Worm (Caenorhabditis elegans) whole organism, dauer: Measurements from ENCODE around the gene K07F5.16.
"Not testable (repeated sequence)": the region's sequence is repeated elsewhere in the genome, so short reads cannot be mapped to it uniquely, and the experiment has no call there.

ENCODE experiments used
- unc-62 ChIP-seq: sonication (generic microtip); optimal IDR thresholded peaks from 2 replicates; lab custom pipeline; 2017; ENCODE audit warnings: missing biosample characterization, missing genetic modification reagents, missing genetic modification characterization

K07F5.16 gene

DNA sequence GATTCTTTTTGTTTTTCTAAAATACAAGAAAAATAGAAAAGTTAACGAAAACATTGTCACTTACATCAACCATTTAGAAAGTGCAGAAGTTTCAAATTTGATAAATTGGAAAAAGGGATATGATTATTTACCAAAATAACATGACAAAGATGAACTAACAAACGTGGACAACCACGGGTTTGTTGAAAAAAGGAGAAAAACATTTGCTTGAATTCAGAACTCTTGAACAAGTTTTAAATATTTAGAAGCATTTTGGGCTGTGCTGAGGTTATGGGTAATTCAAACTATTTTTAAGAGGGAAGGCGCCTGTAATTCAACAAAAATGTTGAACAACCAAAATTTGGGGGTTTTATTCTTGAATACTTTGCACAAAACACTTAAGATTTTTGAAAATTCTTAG lies 25.9 kb downstream of the K07F5.16 start, which contains the start of gene ttbk-3:
ttbk-3 (minus strand) TSS at position 101 of the 400 bp plus-strand sequence.
- no peak for TF ChIP-seq unc-62 (GFP tag; lab: Kevin White, UChicago)

DNA sequence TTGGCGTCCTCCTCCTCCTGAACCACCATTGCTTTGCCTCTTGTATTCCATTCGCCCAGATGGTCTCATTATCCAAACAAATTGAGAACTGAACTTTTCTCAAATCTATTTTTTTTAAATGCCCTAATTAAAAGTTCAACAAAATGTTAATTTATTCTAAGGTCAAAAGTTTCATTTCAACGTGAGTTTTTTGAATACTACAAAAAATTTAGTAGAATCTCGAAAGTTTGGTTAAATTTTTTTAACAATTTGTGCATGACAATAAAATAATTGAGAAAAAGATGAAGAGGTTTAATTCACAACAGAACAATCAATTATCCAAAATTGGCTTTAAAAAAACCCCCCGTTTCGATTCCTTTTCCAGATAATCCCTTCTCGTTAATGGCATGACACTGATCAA lies 28.0 kb downstream of the K07F5.16 start, which contains the start of gene F32B6.4:
F32B6.4 (minus strand) TSS at position 101 of the 400 bp plus-strand sequence.
- TF ChIP-seq unc-62 (GFP tag; lab: Kevin White, UChicago): no peak

DNA sequence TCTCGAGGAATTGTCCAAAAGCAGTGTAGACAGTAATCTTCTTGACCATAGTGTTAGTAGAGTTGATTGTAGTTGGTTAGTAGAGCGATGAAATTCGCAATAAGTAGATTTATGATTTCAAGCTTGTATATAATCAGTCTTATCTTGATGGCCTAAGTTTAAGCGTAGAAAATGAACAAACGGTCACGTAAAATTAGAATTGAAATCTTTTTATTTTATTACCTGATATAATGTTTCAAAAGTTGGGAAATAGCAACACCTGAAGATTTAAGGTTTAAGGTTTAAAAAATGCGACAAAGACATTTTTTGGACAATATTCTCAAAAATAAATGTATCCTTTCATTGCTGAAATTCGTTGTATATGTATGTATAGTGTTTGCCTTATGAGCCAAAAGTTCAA lies 29.7 kb downstream of the K07F5.16 start, which contains the start of gene sss-1:
sss-1 (minus strand) TSS at position 101 of the 400 bp plus-strand sequence.
- not testable (repeated sequence) for TF ChIP-seq unc-62 (GFP tag; lab: Kevin White, UChicago)

DNA sequence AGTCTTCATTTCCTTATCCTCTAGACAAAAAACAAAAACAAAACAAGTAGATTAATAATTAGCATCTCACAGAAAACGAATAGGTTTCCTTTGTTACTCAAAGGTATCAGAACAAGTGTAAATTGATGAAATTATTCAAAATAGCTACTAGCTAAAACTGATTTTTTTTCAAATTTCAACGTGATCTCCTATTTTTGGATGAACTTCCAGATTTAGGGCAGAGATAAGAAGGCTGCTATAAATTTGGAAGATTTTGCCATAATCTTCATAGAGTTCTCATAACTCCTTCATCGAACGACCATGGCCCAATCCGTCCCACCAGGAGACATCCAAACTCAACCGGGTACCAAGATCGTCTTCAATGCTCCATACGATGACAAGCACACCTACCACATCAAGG lies 30.4 kb downstream of the K07F5.16 start, which contains the start of gene msp-77:
msp-77 (plus strand) TSS at position 301 of the 400 bp plus-strand sequence.
- not testable (repeated sequence) for TF ChIP-seq unc-62 (GFP tag; lab: Kevin White, UChicago)

DNA sequence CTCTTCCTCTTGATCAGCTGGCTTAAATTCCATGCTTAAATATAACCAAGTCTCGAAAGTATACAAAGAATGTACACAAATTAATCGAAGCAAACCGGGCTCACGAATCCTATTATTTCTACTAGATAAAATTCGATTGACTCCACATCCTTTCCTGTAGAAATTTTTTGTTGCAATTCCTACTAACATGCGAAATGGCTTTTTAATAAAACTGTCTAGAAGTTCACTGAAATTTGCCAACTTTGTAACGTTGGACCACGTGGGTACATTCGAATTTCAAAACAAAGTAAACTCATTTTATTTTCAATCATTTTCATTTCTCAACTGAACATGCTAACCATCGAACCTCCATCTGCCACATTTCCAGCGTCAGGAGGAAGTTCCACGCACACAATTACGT lies 31.2 kb downstream of the K07F5.16 start, which contains the start of gene ssp-32:
ssp-32 (plus strand) TSS at position 301 of the 400 bp plus-strand sequence.
- no peak for TF ChIP-seq unc-62 (GFP tag; lab: Kevin White, UChicago)

DNA sequence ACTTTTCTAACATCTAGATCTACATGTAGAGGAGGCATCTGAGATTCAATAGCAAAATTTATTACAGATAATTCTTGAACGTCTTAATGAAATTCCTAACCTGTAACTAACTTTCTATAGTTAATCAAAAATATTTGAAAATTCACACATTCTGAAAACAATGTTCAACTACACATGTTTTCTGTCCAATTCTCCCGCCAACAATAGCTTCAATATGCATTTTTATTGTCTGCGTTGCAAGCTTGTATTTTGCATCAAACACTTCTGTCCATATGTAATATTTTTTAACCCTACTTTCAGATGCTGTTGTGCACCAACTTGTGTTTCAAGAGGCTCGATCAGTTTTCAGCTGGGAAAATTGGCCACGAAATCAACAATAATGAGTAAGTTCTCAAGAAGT lies 34.8 kb downstream of the K07F5.16 start, which contains the start of gene tbc-3:
tbc-3 (plus strand) TSS at position 301 of the 400 bp plus-strand sequence.
- no peak for TF ChIP-seq unc-62 (GFP tag; lab: Kevin White, UChicago)

DNA sequence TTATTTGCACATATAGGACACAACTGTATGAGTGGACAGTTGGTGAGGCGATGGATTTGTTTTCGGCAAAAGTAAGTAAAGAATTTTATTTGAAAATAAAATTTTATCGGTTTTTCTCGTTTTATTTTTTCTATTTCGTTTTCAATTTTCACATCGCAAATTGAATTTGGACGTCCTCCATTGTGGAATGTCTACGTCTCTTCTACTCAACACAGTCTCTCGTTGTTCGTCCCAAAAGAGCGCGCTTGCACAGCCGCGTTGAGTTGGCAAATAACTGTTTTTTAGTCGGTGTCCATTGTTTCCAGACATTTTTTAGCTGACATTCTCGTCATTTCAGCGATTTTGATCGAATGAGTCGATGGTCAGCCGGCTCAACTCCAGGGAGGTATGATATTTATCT lies 35.3 kb downstream of the K07F5.16 start:
- no peak for TF ChIP-seq unc-62 (GFP tag; lab: Kevin White, UChicago)

DNA sequence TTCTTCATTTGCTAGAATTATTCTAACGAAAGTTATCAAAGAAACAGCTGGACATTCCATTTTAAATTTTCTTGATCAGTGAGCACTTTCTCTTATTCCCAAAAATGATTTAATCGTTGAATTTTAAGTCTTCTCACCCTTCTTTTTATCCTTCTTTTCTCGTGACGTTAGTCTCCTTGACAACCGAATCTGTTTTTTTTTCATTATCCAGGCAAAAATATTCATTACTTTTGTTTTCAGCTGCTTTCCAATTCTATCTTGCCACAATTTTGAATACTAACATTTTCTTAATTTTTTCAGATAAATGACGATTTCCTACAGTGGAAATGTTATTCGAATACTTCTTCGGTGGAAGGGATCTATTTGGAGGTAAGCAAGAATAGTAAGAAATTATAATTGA lies 39.7 kb downstream of the K07F5.16 start, which contains the start of gene best-13:
best-13 (plus strand) TSS at position 301 of the 400 bp plus-strand sequence.
- TF ChIP-seq unc-62 (GFP tag; lab: Kevin White, UChicago): no peak

DNA sequence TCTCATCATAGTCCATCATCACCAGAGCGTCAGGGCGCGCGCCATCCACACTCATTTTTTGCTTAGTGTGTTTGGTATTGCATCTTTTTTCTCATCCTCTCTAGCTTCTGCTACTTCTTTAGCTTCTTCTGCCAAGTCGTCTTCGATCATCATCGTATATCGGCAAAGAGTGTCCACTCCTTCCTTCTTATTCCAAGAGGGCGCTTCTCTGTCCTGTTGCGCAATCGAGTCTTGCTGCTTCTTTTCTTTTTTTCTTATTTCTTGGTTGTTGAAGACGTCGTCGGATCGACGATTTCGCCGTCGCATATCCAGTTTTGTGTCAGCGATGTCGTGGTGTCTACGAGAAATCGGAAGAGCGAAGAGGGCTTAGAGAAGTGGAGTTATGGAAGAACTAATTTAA lies 49.1 kb downstream of the K07F5.16 start:
- TF ChIP-seq unc-62 (GFP tag; lab: Kevin White, UChicago): no peak
